Fruit fly (Drosophila melanogaster): ENCODE measurements around the gene CG45012.

CG45012 gene

DNA sequence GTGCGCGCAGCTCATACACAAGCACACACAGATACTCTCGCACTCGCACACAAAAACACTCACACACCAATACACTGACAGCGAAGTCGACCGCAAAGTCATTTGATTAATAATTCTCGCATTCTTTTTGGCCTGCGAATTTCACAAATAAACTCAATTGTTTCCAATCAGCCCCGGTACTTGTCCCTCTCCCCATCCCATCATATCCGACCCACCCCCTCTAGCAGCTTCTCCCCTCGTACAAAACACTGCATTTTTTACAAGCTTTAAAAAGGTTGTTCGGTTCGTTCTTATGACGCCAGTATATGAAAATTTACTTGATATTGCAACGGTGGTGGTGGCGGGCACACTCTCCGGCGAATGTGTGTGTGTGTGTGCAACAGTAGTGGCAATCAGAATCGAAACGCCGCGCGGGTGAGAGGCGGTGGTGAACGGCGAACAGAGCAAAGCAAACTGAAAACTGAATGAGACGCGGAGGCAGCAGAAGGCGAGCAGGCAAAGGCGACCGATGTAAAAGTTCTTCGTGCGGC lies 26.6 kb upstream of the CG45012 start (continued):
- peak; percentile 39 for TF ChIP-seq dm (GFP tag; optimal IDR thresholded peaks at IDR 0.05)
- TF ChIP-seq CoRest (tag; optimal IDR thresholded peaks at IDR 0.05), result no peak
- no peak for TF ChIP-seq CG31365 (tag; optimal IDR thresholded peaks at IDR 0.05)
- TF ChIP-seq so (GFP tag; IDR thresholded peaks at IDR 0.05), result peak; percentile 65; the same call in 2 of the 3 replicates
- no peak for TF ChIP-seq esg (GFP tag; conservative IDR thresholded peaks at IDR 0.05)
- TF ChIP-seq HLHmδ (GFP tag; optimal IDR thresholded peaks at IDR 0.05), result peak; percentile 20
- TF ChIP-seq klu (GFP tag; IDR thresholded peaks at IDR 0.05), result no peak
- TF ChIP-seq caup (GFP tag; optimal IDR thresholded peaks at IDR 0.05; ENCODE audit: severe bottlenecking), result peak; percentile 57
- peak; percentile 34 for TF ChIP-seq Side (GFP tag; optimal IDR thresholded peaks at IDR 0.05)
- TF ChIP-seq CG32772 (GFP tag; IDR thresholded peaks at IDR 0.05), result no peak
- TF ChIP-seq scrt (GFP tag; optimal IDR thresholded peaks at IDR 0.05), result peak; percentile 64
- TF ChIP-seq zf30C (GFP tag; optimal IDR thresholded peaks at IDR 0.05), result peak; percentile 16
- TF ChIP-seq tx (GFP tag; optimal IDR thresholded peaks at IDR 0.05), result no peak
- TF ChIP-seq CG11560 (tag; IDR thresholded peaks at IDR 0.05), result no peak
- TF ChIP-seq Nf-YA (GFP tag; IDR thresholded peaks at IDR 0.05), result no peak
- TF ChIP-seq CG42726 (GFP tag; IDR thresholded peaks at IDR 0.05; ENCODE audit: partially characterized antibody), result peak; percentile 81
- no peak for TF ChIP-seq ind (GFP tag; optimal IDR thresholded peaks at IDR 0.05)
- no peak for TF ChIP-seq grn (GFP tag; optimal IDR thresholded peaks at IDR 0.05)
- no peak for TF ChIP-seq ab (GFP tag; optimal IDR thresholded peaks at IDR 0.05)
- no peak for TF ChIP-seq MTF-1 (GFP tag; optimal IDR thresholded peaks at IDR 0.05; ENCODE audit: borderline replicate concordance)
- peak in 1 of 2 experiments; percentile 10 for TF ChIP-seq tll (GFP tag; optimal IDR thresholded peaks at IDR 0.05)
- TF ChIP-seq Meics (GFP tag; optimal IDR thresholded peaks at IDR 0.05), result no peak
- no peak for TF ChIP-seq CG2889 (GFP tag; IDR thresholded peaks at IDR 0.05)
- no peak for TF ChIP-seq CG2875 (GFP tag; optimal IDR thresholded peaks at IDR 0.05)
- peak; percentile 60; the same call in 1 of the 3 replicates for TF ChIP-seq CG6791 (GFP tag; IDR thresholded peaks at IDR 0.05; ENCODE audit: partially characterized antibody)
- TF ChIP-seq ftz-f1 (GFP tag; optimal IDR thresholded peaks at IDR 0.05), result peak; percentile 60
- peak; percentile 7 for TF ChIP-seq CrebB (tag; optimal IDR thresholded peaks at IDR 0.05)
- TF ChIP-seq salm (tag; optimal IDR thresholded peaks at IDR 0.05), result no peak
- no peak for TF ChIP-seq pan (optimal IDR thresholded peaks at IDR 0.05)
- no peak for TF ChIP-seq pan (GFP tag; optimal IDR thresholded peaks at IDR 0.05 in 1 of 2, IDR thresholded peaks at IDR 0.05 in 1 of 2)
- TF ChIP-seq H2.0 (GFP tag; IDR thresholded peaks at IDR 0.05), result no peak
- peak; percentile 52 for TF ChIP-seq CG12071 (GFP tag; optimal IDR thresholded peaks at IDR 0.05)
- TF ChIP-seq Med (GFP tag), result peak; percentile 94
- peak; percentile 12 for TF ChIP-seq Hand (GFP tag; optimal IDR thresholded peaks at IDR 0.05)
- no peak for TF ChIP-seq lmd (GFP tag; IDR thresholded peaks at IDR 0.05)
- TF ChIP-seq CG10979 (tag; optimal IDR thresholded peaks at IDR 0.05), result no peak
- TF ChIP-seq trem (tag; optimal IDR thresholded peaks at IDR 0.05), result no peak
- TF ChIP-seq nerfin-1 (tag; optimal IDR thresholded peaks at IDR 0.05), result peak; percentile 60
- no peak for TF ChIP-seq Dad (GFP tag; optimal IDR thresholded peaks at IDR 0.05)
- no peak for TF ChIP-seq dimm (GFP tag; IDR thresholded peaks at IDR 0.05)
- no peak for TF ChIP-seq CG7556 (GFP tag; optimal IDR thresholded peaks at IDR 0.05)
- no peak for TF ChIP-seq Stat92E (GFP tag; optimal IDR thresholded peaks at IDR 0.05)
- TF ChIP-seq az2 (GFP tag; optimal IDR thresholded peaks at IDR 0.05), result no peak
- TF ChIP-seq Xbp1 (GFP tag; optimal IDR thresholded peaks at IDR 0.05), result no peak
- TF ChIP-seq Lpt (GFP tag; optimal IDR thresholded peaks at IDR 0.05), result no peak
- TF ChIP-seq ATbp (GFP tag; optimal IDR thresholded peaks at IDR 0.05), result no peak
- TF ChIP-seq CG32767 (GFP tag; IDR thresholded peaks at IDR 0.05), result 0 out of 2 replicates have a peak, but pooled peaks have one; percentile 30
- peak; percentile 87 for TF ChIP-seq CG15073 (GFP tag; optimal IDR thresholded peaks at IDR 0.05)
- peak; percentile 59 for TF ChIP-seq sug (tag; optimal IDR thresholded peaks at IDR 0.05)
- TF ChIP-seq al (GFP tag; IDR thresholded peaks at IDR 0.05), result no peak

All from whole organism, embryonic.